Fruit fly (Drosophila melanogaster) whole organism, embryonic: ENCODE measurements around the gene CG15012.
A peak's percentile ranks its signal among the peaks of the same experiment; 100 is the strongest.

Source experiments
- Adf1 ChIP-seq: fragments of 200-800 bp; sonication (Bioruptor generic); IDR thresholded peaks from 2 replicates; pipeline ENCODE4 v1.3.6; 2022; ENCODE audit warnings: missing biosample characterization, missing genetic modification characterization
- CG10979 ChIP-seq: fragments of 200-800 bp; sonication (Bioruptor generic); optimal IDR thresholded peaks from 2 replicates; lab custom pipeline; 2018; ENCODE audit warnings: missing biosample characterization, mild to moderate bottlenecking, missing genetic modification characterization, moderate library complexity
- CG11696 ChIP-seq: fragments of 200-800 bp; sonication (Bioruptor generic); IDR thresholded peaks from 2 replicates; pipeline ENCODE4 v1.3.6; 2022; ENCODE audit warnings: missing biosample characterization, missing genetic modification characterization
- CG12236 ChIP-seq: fragments of 200-800 bp; sonication (Bioruptor generic); optimal IDR thresholded peaks from 2 replicates; lab custom pipeline; 2016; ENCODE audit warnings: missing biosample characterization, missing genetic modification characterization
- CG12391 ChIP-seq: fragments of 200-800 bp; sonication (Bioruptor generic); optimal IDR thresholded peaks from 3 replicates; lab custom pipeline; 2018; ENCODE audit warnings: missing biosample characterization, mild to moderate bottlenecking, missing genetic modification characterization, moderate library complexity
- CG16815 ChIP-seq: fragments of 200-800 bp; sonication (Bioruptor generic); optimal IDR thresholded peaks from 3 replicates; lab custom pipeline; 2017; ENCODE audit warnings: missing biosample characterization, mild to moderate bottlenecking, missing genetic modification characterization
- CG18764 ChIP-seq: fragments of 200-800 bp; sonication (Bioruptor generic); optimal IDR thresholded peaks from 3 replicates; lab custom pipeline; 2016; ENCODE audit warnings: missing biosample characterization, missing genetic modification characterization
- CG2712 ChIP-seq: fragments of 200-800 bp; optimal IDR thresholded peaks from 3 replicates; lab custom pipeline; 2019; ENCODE audit warnings: missing biosample characterization, mild to moderate bottlenecking, missing genetic modification characterization, moderate library complexity
- CG30431 ChIP-seq: fragments of 200-800 bp; sonication (Bioruptor generic); optimal IDR thresholded peaks from 2 replicates; lab custom pipeline; 2017; ENCODE audit warnings: missing biosample characterization, missing genetic modification characterization
- CG3065 ChIP-seq: fragments of 200-800 bp; sonication (Bioruptor generic); optimal IDR thresholded peaks from 2 replicates; lab custom pipeline; 2016; ENCODE audit warnings: missing biosample characterization, missing genetic modification characterization
- CG32532 ChIP-seq: fragments of 200-800 bp; sonication (Bioruptor generic); IDR thresholded peaks from 2 replicates; pipeline ENCODE4 v1.3.6; 2022; ENCODE audit warnings: missing biosample characterization, missing genetic modification characterization
- CG6254 ChIP-seq: fragments of 200-800 bp; sonication (Bioruptor generic); optimal IDR thresholded peaks from 3 replicates; lab custom pipeline; 2017; ENCODE audit warnings: mild to moderate bottlenecking, missing biosample characterization, missing genetic modification reagents, missing genetic modification characterization
- CG7786 ChIP-seq: fragments of 200-800 bp; sonication (Bioruptor generic); optimal IDR thresholded peaks from 2 replicates; lab custom pipeline; 2016; ENCODE audit warnings: missing biosample characterization, missing genetic modification characterization
- CG8281 ChIP-seq: fragments of 200-800 bp; sonication (Bioruptor generic); optimal IDR thresholded peaks from 2 replicates; lab custom pipeline; 2018; ENCODE audit warnings: missing biosample characterization, mild to moderate bottlenecking, missing genetic modification characterization, moderate library complexity
- CG9215 ChIP-seq: fragments of 200-800 bp; sonication (Bioruptor generic); IDR thresholded peaks from 2 replicates; pipeline ENCODE4 v1.3.6; 2022; ENCODE audit warnings: missing biosample characterization, missing genetic modification characterization
- Chrac-16 ChIP-seq: fragments of 200-800 bp; sonication (Bioruptor generic); optimal IDR thresholded peaks from 3 replicates; lab custom pipeline; 2016; ENCODE audit warnings: missing biosample characterization, missing genetic modification characterization
- CrebB ChIP-seq: fragments of 200-800 bp; sonication (Bioruptor generic); optimal IDR thresholded peaks from 3 replicates; lab custom pipeline; 2018; ENCODE audit warnings: missing biosample characterization, mild to moderate bottlenecking, missing genetic modification characterization
- Dad ChIP-seq: fragments of 200-800 bp; sonication (Bioruptor generic); optimal IDR thresholded peaks from 3 replicates; lab custom pipeline; 2016; ENCODE audit warnings: missing biosample characterization, missing genetic modification characterization
- Dip3 ChIP-seq: fragments of 200-800 bp; sonication (Bioruptor generic); optimal IDR thresholded peaks from 3 replicates; lab custom pipeline; 2016; ENCODE audit warnings: missing biosample characterization, missing genetic modification characterization
- Fer2 ChIP-seq: fragments of 200-800 bp; sonication (Bioruptor generic); optimal IDR thresholded peaks from 2 replicates; lab custom pipeline; 2018; ENCODE audit warnings: missing biosample characterization, mild to moderate bottlenecking, missing genetic modification characterization, moderate library complexity
- GATAe ChIP-seq: fragments of 200-800 bp; sonication (Bioruptor generic); conservative IDR thresholded peaks from 2 replicates; pipeline ENCODE4 v1.3.6; 2022; ENCODE audit warnings: missing biosample characterization, missing genetic modification characterization
- HLH4C ChIP-seq: fragments of 200-800 bp; sonication (Bioruptor generic); IDR thresholded peaks from 3 replicates; pipeline ENCODE4 v1.3.6; 2022; ENCODE audit warnings: missing biosample characterization, missing genetic modification characterization; ENCODE audit not compliant: partially characterized antibody
- HLHmδ ChIP-seq: fragments of 200-800 bp; sonication (Bioruptor generic); optimal IDR thresholded peaks from 2 replicates; lab custom pipeline; 2018; ENCODE audit warnings: missing biosample characterization, mild to moderate bottlenecking, missing genetic modification characterization, moderate library complexity
- Lim3 ChIP-seq: fragments of 200-800 bp; sonication (Bioruptor generic); IDR thresholded peaks from 2 replicates; pipeline ENCODE4 v1.3.6; 2022; ENCODE audit warnings: missing biosample characterization, missing genetic modification characterization
- Lpt ChIP-seq: fragments of >200 bp; optimal IDR thresholded peaks from 2 replicates; lab custom pipeline; 2018; ENCODE audit warnings: missing biosample characterization, missing genetic modification characterization
- Mad ChIP-seq: fragments of 200-800 bp; sonication (Bioruptor generic); optimal IDR thresholded peaks from 2 replicates; lab custom pipeline; 2016; ENCODE audit warnings: missing biosample characterization, missing genetic modification characterization
- Max ChIP-seq: fragments of 200-800 bp; sonication (Bioruptor generic); optimal IDR thresholded peaks from 2 replicates; lab custom pipeline; 2016; ENCODE audit warnings: missing biosample characterization, mild to moderate bottlenecking, missing genetic modification characterization
- PHDP ChIP-seq: fragments of 200-800 bp; sonication (Bioruptor generic); optimal IDR thresholded peaks from 3 replicates; lab custom pipeline; 2018; ENCODE audit warnings: missing biosample characterization, mild to moderate bottlenecking, missing genetic modification characterization, moderate library complexity
- Ptx1 ChIP-seq: fragments of 200-800 bp; sonication (Bioruptor generic); IDR thresholded peaks from 2 replicates; pipeline ENCODE4 v1.3.6; 2022; ENCODE audit warnings: missing biosample characterization, missing genetic modification characterization
- Sry-δ ChIP-seq: fragments of 200-800 bp; sonication (Bioruptor generic); optimal IDR thresholded peaks from 2 replicates; lab custom pipeline; 2016; ENCODE audit warnings: missing biosample characterization, missing genetic modification characterization
- ab ChIP-seq: fragments of 200-800 bp; sonication (Bioruptor generic); optimal IDR thresholded peaks from 2 replicates; lab custom pipeline; 2016; ENCODE audit warnings: missing biosample characterization, missing genetic modification characterization
- abd-A ChIP-seq: fragments of 200-800 bp; sonication (Bioruptor generic); optimal IDR thresholded peaks from 3 replicates; lab custom pipeline; 2019; ENCODE audit warnings: missing biosample characterization, mild to moderate bottlenecking, missing genetic modification characterization, moderate library complexity
- amos ChIP-seq: fragments of 200-800 bp; sonication (Bioruptor generic); IDR thresholded peaks from 2 replicates; pipeline ENCODE4 v1.3.6; 2022; ENCODE audit warnings: missing biosample characterization, missing genetic modification characterization; ENCODE audit not compliant: partially characterized antibody
- cad ChIP-seq: fragments of >200 bp; optimal IDR thresholded peaks from 2 replicates; lab custom pipeline; 2017; ENCODE audit warnings: missing biosample characterization, missing genetic modification characterization
- chif ChIP-seq, 2 experiments: fragments of 200-800 bp; sonication (Bioruptor generic); optimal IDR thresholded peaks; 3 replicates each; lab custom pipeline; 2016; ENCODE audit warnings: missing biosample characterization in 2 of 2, missing genetic modification characterization in 2 of 2
- ci ChIP-seq: fragments of 200-800 bp; sonication (Bioruptor generic); IDR thresholded peaks from 3 replicates; pipeline ENCODE4 v1.3.6; 2022; ENCODE audit warnings: missing biosample characterization, missing genetic modification characterization
- crp ChIP-seq, 2 experiments: fragments of 200-800 bp; sonication (Bioruptor generic); optimal IDR thresholded peaks; 2 replicates in 1 of 2; 3 replicates in 1 of 2; lab custom pipeline; 2017; ENCODE audit warnings: missing biosample characterization in 2 of 2, missing genetic modification characterization in 2 of 2, mild to moderate bottlenecking in 1 of 2, moderate library complexity in 1 of 2
- dimm ChIP-seq: fragments of 200-800 bp; sonication (Bioruptor generic); IDR thresholded peaks from 2 replicates; pipeline ENCODE4 v1.3.6; 2022; ENCODE audit warnings: missing biosample characterization, missing genetic modification characterization
- dm ChIP-seq: fragments of 200-800 bp; sonication (Bioruptor generic); optimal IDR thresholded peaks from 3 replicates; lab custom pipeline; 2016; ENCODE audit warnings: missing biosample characterization, missing genetic modification characterization
- ems ChIP-seq: fragments of 200-800 bp; sonication (Bioruptor generic); optimal IDR thresholded peaks from 3 replicates; lab custom pipeline; 2016; ENCODE audit warnings: missing biosample characterization, missing genetic modification characterization
- kah ChIP-seq: fragments of 200-800 bp; sonication (Bioruptor generic); optimal IDR thresholded peaks from 2 replicates; lab custom pipeline; 2018; ENCODE audit warnings: missing biosample characterization, mild to moderate bottlenecking, missing genetic modification characterization
- lov ChIP-seq, 2 experiments: fragments of 200-800 bp in 1 of 2; fragments of >200 bp in 1 of 2; sonication (Bioruptor generic) in 1 of 2; IDR thresholded peaks in 1 of 2; optimal IDR thresholded peaks in 1 of 2; 2 replicates in 1 of 2; 3 replicates in 1 of 2; pipeline versions ENCODE4 v1.3.6 to Lab custom; 2017 to 2022; ENCODE audit warnings: missing biosample characterization in 1 of 2, missing genetic modification characterization in 1 of 2
- nmo ChIP-seq: fragments of 200-800 bp; sonication (Bioruptor generic); optimal IDR thresholded peaks from 2 replicates; lab custom pipeline; 2018; ENCODE audit warnings: missing biosample characterization, mild to moderate bottlenecking, missing genetic modification characterization, moderate library complexity
- pb ChIP-seq: fragments of 200-800 bp; sonication (Bioruptor generic); optimal IDR thresholded peaks from 3 replicates; lab custom pipeline; 2016; ENCODE audit warnings: missing biosample characterization, missing genetic modification characterization
- row ChIP-seq: fragments of 200-800 bp; sonication (Bioruptor generic); IDR thresholded peaks from 3 replicates; pipeline ENCODE4 v1.3.6; 2022; ENCODE audit warnings: missing biosample characterization, missing genetic modification characterization
- shn ChIP-seq: fragments of 200-800 bp; sonication (Bioruptor generic); optimal IDR thresholded peaks from 3 replicates; lab custom pipeline; 2016; ENCODE audit warnings: missing biosample characterization, missing genetic modification characterization
- sqz ChIP-seq: fragments of 200-800 bp; sonication (Bioruptor generic); optimal IDR thresholded peaks from 3 replicates; lab custom pipeline; 2018; ENCODE audit warnings: missing biosample characterization, mild to moderate bottlenecking, missing genetic modification characterization
- tna ChIP-seq: fragments of 200-800 bp; sonication (Bioruptor generic); IDR thresholded peaks from 2 replicates; pipeline ENCODE4 v1.3.6; 2022; ENCODE audit warnings: missing biosample characterization, missing genetic modification characterization; ENCODE audit not compliant: partially characterized antibody
- vfl ChIP-seq: fragments of 200-800 bp; sonication (Bioruptor generic); optimal IDR thresholded peaks from 2 replicates; lab custom pipeline; 2016; ENCODE audit warnings: missing biosample characterization, missing genetic modification characterization
- zfh1 ChIP-seq: fragments of 200-800 bp; sonication (Bioruptor generic); IDR thresholded peaks from 3 replicates; pipeline ENCODE4 v1.3.6; 2022; ENCODE audit warnings: missing biosample characterization, missing genetic modification characterization

Gene CG15012

DNA sequence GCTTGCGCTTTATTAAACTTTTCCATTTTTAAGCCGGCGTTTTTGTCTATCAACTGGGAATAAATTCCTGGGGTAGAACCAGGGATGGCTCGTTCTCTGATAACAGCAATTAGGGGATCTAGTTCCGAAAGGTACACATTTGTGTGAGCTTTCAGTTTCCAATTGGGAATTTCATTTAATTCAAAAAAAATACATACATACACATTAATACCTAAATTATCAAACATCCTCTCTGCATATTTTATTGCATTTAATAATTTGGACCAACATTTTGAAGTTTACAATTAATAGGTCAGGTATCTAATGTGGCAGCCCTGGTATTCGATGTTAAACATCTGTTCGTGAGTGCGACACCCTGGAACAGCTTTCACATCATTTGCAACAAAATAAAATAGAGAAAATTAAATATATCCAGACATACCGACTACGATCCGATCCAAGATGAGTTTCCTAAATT is 32.9 kb downstream of the CG15012 start, which contains the start of the genes CG15011 and CG1309 (continued):
- no peak for TF ChIP-seq CG11696 (GFP tag; lab: Robert Waterston, UW)
- TF ChIP-seq zfh1 (GFP tag; lab: Robert Waterston, UW): peak; percentile 79; the same call in 2 of the 3 replicates
- TF ChIP-seq CG6254: peak; percentile 40
- peak; percentile 85 for TF ChIP-seq Chrac-16 (GFP tag; lab: Kevin White, UChicago)
- TF ChIP-seq Lim3 (GFP tag; lab: Robert Waterston, UW): no peak
- peak; percentile 80 for TF ChIP-seq Mad (GFP tag; lab: Kevin White, UChicago)
- peak; percentile 85 for TF ChIP-seq abd-A (tag; lab: Kevin White, UChicago)
- TF ChIP-seq cad (GFP tag; lab: Kevin White, UChicago): no peak
- peak; percentile 83 for TF ChIP-seq PHDP (tag; lab: Kevin White, UChicago)
- TF ChIP-seq kah: peak; percentile 14
- peak; percentile 81 for TF ChIP-seq ci (GFP tag; lab: Robert Waterston, UW)
- TF ChIP-seq Lpt (GFP tag; lab: Kevin White, UChicago): no peak
- peak; percentile 85 for TF ChIP-seq shn
- no peak for TF ChIP-seq dimm
- TF ChIP-seq amos (GFP tag; lab: Robert Waterston, UW): peak; percentile 11; the same call in 1 of the 2 replicates
- TF ChIP-seq CG2712 (tag; lab: Kevin White, UChicago): peak; percentile 90
- no peak for TF ChIP-seq HLH4C (GFP tag; lab: Robert Waterston, UW)
- TF ChIP-seq chif (GFP tag; optimal IDR thresholded peaks at IDR 0.05; lab: Kevin White, UChicago): peak; percentile 79 to 90
- peak; percentile 98 for TF ChIP-seq row
- TF ChIP-seq HLHmδ: no peak
- TF ChIP-seq Fer2 (tag; lab: Kevin White, UChicago): peak; percentile 78
- TF ChIP-seq ab (GFP tag; lab: Kevin White, UChicago): peak; percentile 42
- peak; percentile 83 for TF ChIP-seq CG32532 (GFP tag; lab: Robert Waterston, UW)
- TF ChIP-seq Ptx1 (GFP tag; lab: Robert Waterston, UW): peak; percentile 89
- TF ChIP-seq GATAe (GFP tag; lab: Robert Waterston, UW): peak; percentile 66
- TF ChIP-seq CG10979 (tag; lab: Kevin White, UChicago): peak; percentile 81
- peak; percentile 82 for TF ChIP-seq pb (GFP tag; lab: Kevin White, UChicago)
- TF ChIP-seq lov (optimal IDR thresholded peaks at IDR 0.05; lab: Kevin White, UChicago): no peak
- 0 out of 3 replicates have a peak, but pooled peaks have one; percentile 21 for TF ChIP-seq lov (GFP tag; IDR thresholded peaks at IDR 0.05; lab: Robert Waterston, UW)
- TF ChIP-seq vfl (GFP tag; lab: Kevin White, UChicago): peak; percentile 75
- peak; percentile 81 for TF ChIP-seq ems (GFP tag; lab: Kevin White, UChicago)
- peak; percentile 75 for TF ChIP-seq CG18764 (GFP tag; lab: Kevin White, UChicago)
- peak; percentile 80 for TF ChIP-seq Dip3 (GFP tag; lab: Kevin White, UChicago)
- TF ChIP-seq tna (GFP tag; lab: Robert Waterston, UW): no peak
- TF ChIP-seq dm (GFP tag; lab: Kevin White, UChicago): peak; percentile 82
- peak; percentile 40 for TF ChIP-seq CG8281
- peak; percentile 84 for TF ChIP-seq Max (GFP tag; lab: Kevin White, UChicago)
- TF ChIP-seq CG12391 (tag; lab: Kevin White, UChicago): peak; percentile 93
- peak; percentile 81 for TF ChIP-seq Dad (GFP tag; lab: Kevin White, UChicago)
- TF ChIP-seq CG7786 (GFP tag; lab: Kevin White, UChicago): peak; percentile 82
- peak; percentile 70 for TF ChIP-seq Sry-δ (GFP tag; lab: Kevin White, UChicago)
- TF ChIP-seq CrebB: peak; percentile 65
- peak; percentile 40 for TF ChIP-seq CG30431 (GFP tag; lab: Kevin White, UChicago)
- peak; percentile 72 to 87 for TF ChIP-seq crp (GFP tag; optimal IDR thresholded peaks at IDR 0.05; lab: Kevin White, UChicago)
- peak; percentile 54 for TF ChIP-seq CG3065
- TF ChIP-seq CG16815 (GFP tag; lab: Kevin White, UChicago): peak; percentile 60
- TF ChIP-seq Adf1 (GFP tag; lab: Robert Waterston, UW): peak; percentile 59
- peak; percentile 73 for TF ChIP-seq CG9215 (GFP tag; lab: Robert Waterston, UW)
- peak; percentile 24 for TF ChIP-seq sqz (GFP tag; lab: Kevin White, UChicago)
- peak; percentile 92 for TF ChIP-seq nmo (GFP tag; lab: Kevin White, UChicago)
- TF ChIP-seq CG12236 (GFP tag; lab: Kevin White, UChicago): peak; percentile 70
